Worm (Caenorhabditis elegans) whole organism, L2 larva: ENCODE data around the gene lgmn-1.
A peak's percentile ranks its signal among the peaks of the same experiment; 100 is the strongest.

ENCODE experiments used
- C34F6.9 ChIP-seq: fragments of 150-350 bp; optimal IDR thresholded peaks from 2 replicates; lab custom pipeline; 2014; ENCODE audit warnings: missing biosample characterization, missing genetic modification characterization
- F13H6.1 ChIP-seq: sonication (generic microtip); optimal IDR thresholded peaks from 2 replicates; lab custom pipeline; 2016; ENCODE audit warnings: missing genetic modification characterization, missing compliant biosample characterization
- R02D3.7 ChIP-seq: fragments of 150-350 bp; optimal IDR thresholded peaks from 2 replicates; lab custom pipeline; 2014; ENCODE audit warnings: missing biosample characterization, missing genetic modification characterization
- Y55F3AM.14 ChIP-seq: fragments of 200-800 bp; sonication (Bioruptor generic); optimal IDR thresholded peaks from 2 replicates; lab custom pipeline; 2018; ENCODE audit warnings: mild to moderate bottlenecking, missing genetic modification characterization, missing compliant biosample characterization
- ZK546.5 ChIP-seq: sonication (generic microtip); optimal IDR thresholded peaks from 2 replicates; lab custom pipeline; 2017; ENCODE audit warnings: missing biosample characterization, missing genetic modification characterization
- alr-1 ChIP-seq: fragments of 150-350 bp; optimal IDR thresholded peaks from 2 replicates; lab custom pipeline; 2014; ENCODE audit warnings: missing biosample characterization, missing genetic modification characterization
- aly-2 ChIP-seq: fragments of 150-350 bp; optimal IDR thresholded peaks from 2 replicates; lab custom pipeline; 2014; ENCODE audit warnings: missing biosample characterization, missing genetic modification characterization
- ama-1 ChIP-seq: fragments of 150-350 bp; optimal IDR thresholded peaks from 2 replicates; lab custom pipeline; 2018; ENCODE audit warnings: inconsistent platforms
- blmp-1 ChIP-seq: sonication (generic microtip); optimal IDR thresholded peaks from 2 replicates; lab custom pipeline; 2017; ENCODE audit warnings: missing genetic modification characterization, mild to moderate bottlenecking, missing compliant biosample characterization, antibody characterized with exemption, moderate library complexity; ENCODE audit not compliant: insufficient read depth
- ceh-16 ChIP-seq: fragments of 150-350 bp; optimal IDR thresholded peaks from 2 replicates; lab custom pipeline; 2014; ENCODE audit warnings: missing biosample characterization, missing genetic modification characterization
- ceh-82 ChIP-seq: fragments of 150-350 bp; optimal IDR thresholded peaks from 2 replicates; lab custom pipeline; 2014; ENCODE audit warnings: missing biosample characterization, missing genetic modification characterization
- crh-2 ChIP-seq: sonication (generic microtip); optimal IDR thresholded peaks from 2 replicates; lab custom pipeline; 2017; ENCODE audit warnings: missing biosample characterization, missing genetic modification characterization
- dmd-4 ChIP-seq: sonication (generic microtip); optimal IDR thresholded peaks from 2 replicates; lab custom pipeline; 2017; ENCODE audit warnings: missing biosample characterization, missing genetic modification characterization
- egl-27 ChIP-seq: sonication (generic microtip); optimal IDR thresholded peaks from 3 replicates; lab custom pipeline; 2017; ENCODE audit warnings: missing biosample characterization, missing genetic modification reagents, missing genetic modification characterization
- elt-1 ChIP-seq: fragments of 150-350 bp; optimal IDR thresholded peaks from 2 replicates; lab custom pipeline; 2014; ENCODE audit warnings: missing biosample characterization, missing genetic modification characterization
- elt-3 ChIP-seq: sonication (generic microtip); optimal IDR thresholded peaks from 2 replicates; lab custom pipeline; 2017; ENCODE audit warnings: missing biosample characterization, missing genetic modification characterization
- fos-1 ChIP-seq: fragments of 150-350 bp; optimal IDR thresholded peaks from 2 replicates; lab custom pipeline; 2014; ENCODE audit warnings: missing biosample characterization, missing genetic modification characterization
- gmeb-1 ChIP-seq: fragments of 150-350 bp; optimal IDR thresholded peaks from 2 replicates; lab custom pipeline; 2014; ENCODE audit warnings: missing biosample characterization, missing genetic modification characterization
- lin-11 ChIP-seq: fragments of 150-350 bp; sonication (generic microtip); optimal IDR thresholded peaks from 2 replicates; lab custom pipeline; 2014; ENCODE audit warnings: missing biosample characterization, missing genetic modification characterization, inconsistent platforms, mixed read lengths
- lin-13 ChIP-seq: fragments of 150-350 bp; optimal IDR thresholded peaks from 2 replicates; lab custom pipeline; 2014; ENCODE audit warnings: missing biosample characterization, missing genetic modification reagents, missing genetic modification characterization
- lin-39 ChIP-seq: fragments of 150-350 bp; optimal IDR thresholded peaks from 2 replicates; lab custom pipeline; 2014; ENCODE audit warnings: missing biosample characterization, missing genetic modification reagents, missing genetic modification characterization
- mab-5 ChIP-seq: fragments of 150-350 bp; optimal IDR thresholded peaks from 2 replicates; lab custom pipeline; 2014; ENCODE audit warnings: missing biosample characterization, missing genetic modification characterization
- nhr-10 ChIP-seq: sonication (generic microtip); optimal IDR thresholded peaks from 2 replicates; lab custom pipeline; 2017; ENCODE audit warnings: missing biosample characterization, missing genetic modification characterization
- nhr-11 ChIP-seq: fragments of 150-350 bp; optimal IDR thresholded peaks from 2 replicates; lab custom pipeline; 2014; ENCODE audit warnings: missing biosample characterization, missing genetic modification characterization
- nhr-12 ChIP-seq: fragments of 150-350 bp; optimal IDR thresholded peaks from 2 replicates; lab custom pipeline; 2014; ENCODE audit warnings: missing biosample characterization, missing genetic modification characterization
- nhr-129 ChIP-seq: fragments of 150-350 bp; optimal IDR thresholded peaks from 2 replicates; lab custom pipeline; 2014; ENCODE audit warnings: missing biosample characterization, missing genetic modification characterization
- nhr-21 ChIP-seq: fragments of 150-350 bp; optimal IDR thresholded peaks from 2 replicates; lab custom pipeline; 2014; ENCODE audit warnings: missing biosample characterization, missing genetic modification characterization
- nhr-237 ChIP-seq: fragments of 150-350 bp; optimal IDR thresholded peaks from 2 replicates; lab custom pipeline; 2014; ENCODE audit warnings: missing biosample characterization, missing genetic modification characterization
- nhr-6 ChIP-seq: fragments of 150-350 bp; optimal IDR thresholded peaks from 2 replicates; lab custom pipeline; 2014; ENCODE audit warnings: missing biosample characterization, missing genetic modification characterization
- nhr-77 ChIP-seq: fragments of 150-350 bp; optimal IDR thresholded peaks from 2 replicates; lab custom pipeline; 2014; ENCODE audit warnings: missing biosample characterization, missing genetic modification characterization
- peb-1 ChIP-seq: fragments of 150-350 bp; optimal IDR thresholded peaks from 2 replicates; lab custom pipeline; 2014; ENCODE audit warnings: missing biosample characterization, missing genetic modification characterization
- sem-4 ChIP-seq: fragments of 150-350 bp; optimal IDR thresholded peaks from 2 replicates; lab custom pipeline; 2014; ENCODE audit warnings: missing biosample characterization, missing genetic modification reagents, missing genetic modification characterization
- skn-1 ChIP-seq: sonication (generic microtip); optimal IDR thresholded peaks from 2 replicates; lab custom pipeline; 2017; ENCODE audit warnings: missing biosample characterization, missing genetic modification characterization
- sma-3 ChIP-seq: sonication (generic microtip); optimal IDR thresholded peaks from 2 replicates; lab custom pipeline; 2016; ENCODE audit warnings: missing genetic modification reagents, missing genetic modification characterization, missing compliant biosample characterization
- sma-9 ChIP-seq, 2 experiments: fragments of 150-350 bp in 1 of 2; sonication (generic microtip) in 1 of 2; optimal IDR thresholded peaks; 2 replicates each; lab custom pipeline; 2014 to 2016; ENCODE audit warnings: missing genetic modification characterization in 2 of 2, mild to moderate bottlenecking in 1 of 2, missing biosample characterization in 1 of 2, missing compliant biosample characterization in 1 of 2, missing genetic modification reagents in 1 of 2, moderate library complexity in 1 of 2
- snpc-4 ChIP-seq: fragments of 150-350 bp; optimal IDR thresholded peaks from 2 replicates; lab custom pipeline; 2014; ENCODE audit warnings: missing biosample characterization, missing genetic modification characterization
- unc-39 ChIP-seq: fragments of 150-350 bp; optimal IDR thresholded peaks from 2 replicates; lab custom pipeline; 2014; ENCODE audit warnings: missing biosample characterization, missing genetic modification characterization
- unc-62 ChIP-seq: fragments of 150-350 bp; optimal IDR thresholded peaks from 2 replicates; lab custom pipeline; 2014; ENCODE audit warnings: missing biosample characterization, missing genetic modification reagents, missing genetic modification characterization
- zag-1 ChIP-seq: fragments of 150-350 bp; optimal IDR thresholded peaks from 2 replicates; lab custom pipeline; 2014; ENCODE audit warnings: missing biosample characterization, missing genetic modification characterization
- ztf-1 ChIP-seq: fragments of 200-800 bp; sonication (Bioruptor generic); conservative IDR thresholded peaks from 2 replicates; pipeline ENCODE4 v1.3.6; 2022; ENCODE audit warnings: missing genetic modification characterization, missing compliant biosample characterization
- ztf-11 ChIP-seq: sonication (generic microtip); optimal IDR thresholded peaks from 2 replicates; lab custom pipeline; 2017; ENCODE audit warnings: missing biosample characterization, missing genetic modification characterization
- ztf-4 ChIP-seq: fragments of 150-350 bp; optimal IDR thresholded peaks from 2 replicates; lab custom pipeline; 2014; ENCODE audit warnings: missing biosample characterization, missing genetic modification characterization

lgmn-1 gene

ce11 chrV:12523356-12523755 lies 10.5 kb downstream of the lgmn-1 start:
- TF ChIP-seq Y55F3AM.14 (GFP tag; lab: Kevin White, UChicago) (no peak), elt-3 (tag; lab: Kevin White, UChicago) (no peak), ceh-82 (no peak), crh-2 (tag; lab: Kevin White, UChicago) (peak; percentile 11), lin-39 (tag; lab: Kevin White, UChicago) (no peak), nhr-237 (no peak), nhr-11 (tag; lab: Kevin White, UChicago) (no peak), gmeb-1 (tag; lab: Kevin White, UChicago) (no peak), nhr-21 (tag; lab: Kevin White, UChicago) (no peak), unc-39 (no peak), aly-2 (tag; lab: Kevin White, UChicago) (no peak), skn-1 (no peak), alr-1 (tag; lab: Kevin White, UChicago) (no peak), sem-4 (no peak), ceh-16 (tag; lab: Kevin White, UChicago) (no peak), mab-5 (tag; lab: Kevin White, UChicago) (peak; percentile 40)

ce11 chrV:12525526-12525925 lies 12.7 kb downstream of the lgmn-1 start, which contains the start of gene dyf-4:
Gene dyf-4, minus strand, starts transcription at chrV:12525738.
- no peak for TF ChIP-seq skn-1
- no peak for TF ChIP-seq gmeb-1 (tag; lab: Kevin White, UChicago)
- no peak for TF ChIP-seq ceh-16 (tag; lab: Kevin White, UChicago)
- peak; percentile 14 for TF ChIP-seq blmp-1 (tag; lab: Kevin White, UChicago)

- TF ChIP-seq alr-1 (tag; lab: Kevin White, UChicago) = no peak
- no peak for TF ChIP-seq ztf-1 (GFP tag; lab: Robert Waterston, UW)
- TF ChIP-seq unc-39 = no peak
- no peak for TF ChIP-seq dmd-4 (tag; lab: Kevin White, UChicago)
- no peak for TF ChIP-seq snpc-4 (tag; lab: Kevin White, UChicago)
- no peak for TF ChIP-seq ztf-4 (tag; lab: Kevin White, UChicago)
- TF ChIP-seq sem-4 = no peak
- TF ChIP-seq, all 48 proteins: peak for 0
Measured at ce11 chrV:12526124-12526523, 13.3 kb downstream of the lgmn-1 start.

- TF ChIP-seq lin-39 (tag; lab: Kevin White, UChicago) (no peak), sma-9 (GFP tag; optimal IDR thresholded peaks at IDR 0.05; lab: Kevin White, UChicago) (no peak), sma-9 (tag; optimal IDR thresholded peaks at IDR 0.05; lab: Kevin White, UChicago) (no peak), nhr-10 (no peak), nhr-6 (tag; lab: Kevin White, UChicago) (no peak), zag-1 (tag; lab: Kevin White, UChicago) (no peak), egl-27 (tag; lab: Kevin White, UChicago) (no peak), ZK546.5 (tag; lab: Kevin White, UChicago) (no peak), lin-13 (GFP tag; lab: Kevin White, UChicago) (no peak), blmp-1 (tag; lab: Kevin White, UChicago) (no peak)
- TF ChIP-seq, all 48 proteins: peak for 0
Measured at ce11 chrV:12526758-12527157, 13.9 kb downstream of the lgmn-1 start, which contains the start of gene F45D3.1. Gene F45D3.1, plus strand, starts transcription at chrV:12527058.

ce11 chrV:12528919-12529318 lies 16.1 kb downstream of the lgmn-1 start:
- no peak for TF ChIP-seq nhr-12 (tag; lab: Kevin White, UChicago)
- TF ChIP-seq ZK546.5 (tag; lab: Kevin White, UChicago) = no peak
- TF ChIP-seq F13H6.1 (tag; lab: Kevin White, UChicago) = peak; percentile 81
- peak; percentile 83 for TF ChIP-seq egl-27 (tag; lab: Kevin White, UChicago)
- peak; percentile 61 for TF ChIP-seq sma-3 (GFP tag; lab: Kevin White, UChicago)
- TF ChIP-seq elt-1 (tag; lab: Kevin White, UChicago) = no peak
- no peak for TF ChIP-seq alr-1 (tag; lab: Kevin White, UChicago)
- no peak for TF ChIP-seq nhr-237
- no peak for TF ChIP-seq R02D3.7
- peak; percentile 44 for TF ChIP-seq lin-13 (GFP tag; lab: Kevin White, UChicago)
- TF ChIP-seq unc-39 = no peak
- TF ChIP-seq lin-11 (tag; lab: Kevin White, UChicago) = no peak
- TF ChIP-seq sma-9 (GFP tag; optimal IDR thresholded peaks at IDR 0.05; lab: Kevin White, UChicago) = peak; percentile 96
- no peak for TF ChIP-seq sma-9 (tag; optimal IDR thresholded peaks at IDR 0.05; lab: Kevin White, UChicago)
- TF ChIP-seq mab-5 (tag; lab: Kevin White, UChicago) = no peak
- TF ChIP-seq ceh-16 (tag; lab: Kevin White, UChicago) = no peak
- TF ChIP-seq snpc-4 (tag; lab: Kevin White, UChicago) = no peak
- no peak for TF ChIP-seq ceh-82
- no peak for TF ChIP-seq ztf-11
- no peak for TF ChIP-seq ztf-1 (GFP tag; lab: Robert Waterston, UW)
- peak; percentile 78 for TF ChIP-seq crh-2 (tag; lab: Kevin White, UChicago)
- TF ChIP-seq unc-62 (GFP tag; lab: Kevin White, UChicago) = no peak
- TF ChIP-seq lin-39 (tag; lab: Kevin White, UChicago) = no peak
- TF ChIP-seq gmeb-1 (tag; lab: Kevin White, UChicago) = no peak
- peak; percentile 77 for TF ChIP-seq C34F6.9 (tag; lab: Kevin White, UChicago)
- peak; percentile 25 for TF ChIP-seq peb-1 (tag; lab: Kevin White, UChicago)
- peak; percentile 77 for TF ChIP-seq nhr-129 (tag; lab: Kevin White, UChicago)
- no peak for TF ChIP-seq ama-1 (lab: Kevin White, UChicago)
- no peak for TF ChIP-seq nhr-77
- TF ChIP-seq sem-4 = peak; percentile 63
- TF ChIP-seq skn-1 = no peak
- peak; percentile 55 for TF ChIP-seq nhr-21 (tag; lab: Kevin White, UChicago)
- peak; percentile 93 for TF ChIP-seq fos-1 (tag; lab: Kevin White, UChicago)
